Worm (Caenorhabditis elegans): ENCODE results near the gene mboa-7.
A peak's percentile ranks its signal among the peaks of the same experiment; 100 is the strongest.

DNA sequence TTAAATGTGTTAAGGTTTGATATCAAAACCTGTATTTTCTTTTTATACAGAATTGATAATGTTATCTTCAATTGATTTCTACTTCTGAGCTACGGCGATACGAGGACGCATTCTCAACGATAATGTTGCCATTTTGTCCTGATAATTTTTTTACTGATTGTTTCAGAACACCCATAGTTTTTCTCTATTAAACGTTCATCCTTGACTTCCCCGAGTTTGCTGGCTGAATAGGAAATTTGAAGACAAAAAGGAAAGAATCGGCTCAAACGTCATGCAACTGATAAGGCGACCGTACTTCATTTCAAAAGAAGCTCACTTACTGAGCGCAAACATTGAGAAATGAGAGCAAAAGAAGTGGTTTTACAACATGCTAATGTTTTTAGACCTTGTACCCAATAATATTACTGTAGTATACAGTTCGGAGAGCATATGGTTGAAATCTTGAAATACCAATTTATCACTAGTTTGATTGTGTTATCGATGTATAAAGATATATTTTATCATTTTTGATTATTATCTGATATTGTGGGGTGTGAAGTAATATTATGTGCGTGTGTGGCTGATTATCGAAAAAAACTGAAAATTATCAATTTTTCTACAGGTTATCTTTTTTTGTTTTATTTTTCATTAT, 45.1 kb downstream of the mboa-7 start:
- TF ChIP-seq madf-5 (GFP tag; IDR thresholded peaks at IDR 0.05) (no peak), zfp-2 (tag; optimal IDR thresholded peaks at IDR 0.05) (no peak), nhr-28 (tag; optimal IDR thresholded peaks at IDR 0.05) (peak; percentile 66), nhr-76 (tag; optimal IDR thresholded peaks at IDR 0.05) (no peak), mdl-1 (tag; optimal IDR thresholded peaks at IDR 0.05) (no peak), ama-1 (optimal IDR thresholded peaks at IDR 0.05) (no peak), hif-1 (tag; optimal IDR thresholded peaks at IDR 0.05) (no peak)

Measured in whole organism, L4 larva.